Fruit fly (Drosophila melanogaster) whole organism, embryonic: Measurements from ENCODE around the gene CG9839.

ENCODE experiments used
- Ada2b ChIP-seq: fragments of 200-800 bp; sonication (Bioruptor generic); IDR thresholded peaks from 2 replicates; pipeline ENCODE4 v1.3.6; 2022; ENCODE audit warnings: missing biosample characterization, missing genetic modification characterization
- Adf1 ChIP-seq: fragments of 200-800 bp; sonication (Bioruptor generic); IDR thresholded peaks from 2 replicates; pipeline ENCODE4 v1.3.6; 2022; ENCODE audit warnings: missing biosample characterization, missing genetic modification characterization
- B-H1 ChIP-seq: fragments of 200-800 bp; sonication (Bioruptor generic); IDR thresholded peaks from 3 replicates; pipeline ENCODE4 v1.3.6; 2022; ENCODE audit warnings: missing biosample characterization, missing genetic modification characterization
- CG10147 ChIP-seq: fragments of 200-800 bp; sonication (Bioruptor generic); optimal IDR thresholded peaks from 2 replicates; lab custom pipeline; 2019; ENCODE audit warnings: missing biosample characterization, mild to moderate bottlenecking, missing genetic modification characterization, moderate library complexity
- CG11085 ChIP-seq: fragments of 200-800 bp; sonication (Bioruptor generic); IDR thresholded peaks from 2 replicates; pipeline ENCODE4 v1.3.6; 2022; ENCODE audit warnings: missing biosample characterization, missing genetic modification characterization
- CG11560 ChIP-seq: fragments of 200-800 bp; sonication (Bioruptor generic); IDR thresholded peaks from 3 replicates; pipeline ENCODE4 v1.3.6; 2022; ENCODE audit warnings: missing biosample characterization, missing genetic modification characterization
- CG12155 ChIP-seq: fragments of 200-800 bp; sonication (Bioruptor generic); optimal IDR thresholded peaks from 3 replicates; lab custom pipeline; 2016; ENCODE audit warnings: missing biosample characterization, missing genetic modification characterization
- CG17802 ChIP-seq: fragments of 200-800 bp; sonication (Bioruptor generic); optimal IDR thresholded peaks from 2 replicates; lab custom pipeline; 2018; ENCODE audit warnings: missing biosample characterization, mild to moderate bottlenecking, missing genetic modification characterization, moderate library complexity
- CG1832 ChIP-seq: fragments of 200-800 bp; sonication (Bioruptor generic); optimal IDR thresholded peaks from 2 replicates; lab custom pipeline; 2017; ENCODE audit warnings: missing biosample characterization, mild to moderate bottlenecking, missing genetic modification characterization, inconsistent platforms
- CG30431 ChIP-seq: fragments of 200-800 bp; sonication (Bioruptor generic); optimal IDR thresholded peaks from 2 replicates; lab custom pipeline; 2017; ENCODE audit warnings: missing biosample characterization, missing genetic modification characterization
- CG34376 ChIP-seq: fragments of 200-800 bp; sonication (Bioruptor generic); optimal IDR thresholded peaks from 2 replicates; lab custom pipeline; 2018; ENCODE audit warnings: missing biosample characterization, mild to moderate bottlenecking, missing genetic modification characterization
- CG6254 ChIP-seq: fragments of 200-800 bp; sonication (Bioruptor generic); optimal IDR thresholded peaks from 3 replicates; lab custom pipeline; 2017; ENCODE audit warnings: mild to moderate bottlenecking, missing biosample characterization, missing genetic modification reagents, missing genetic modification characterization
- CG6689 ChIP-seq: fragments of 200-800 bp; sonication (Bioruptor generic); IDR thresholded peaks from 2 replicates; pipeline ENCODE4 v1.3.6; 2022; ENCODE audit warnings: missing biosample characterization, missing genetic modification characterization
- CG9215 ChIP-seq: fragments of 200-800 bp; sonication (Bioruptor generic); IDR thresholded peaks from 2 replicates; pipeline ENCODE4 v1.3.6; 2022; ENCODE audit warnings: missing biosample characterization, missing genetic modification characterization
- CG9876 ChIP-seq: fragments of 200-800 bp; sonication (Bioruptor generic); optimal IDR thresholded peaks from 2 replicates; lab custom pipeline; 2016; ENCODE audit warnings: missing biosample characterization, missing genetic modification characterization
- CG9932 ChIP-seq: fragments of 200-800 bp; sonication (Bioruptor generic); IDR thresholded peaks from 2 replicates; pipeline ENCODE4 v1.3.6; 2022; ENCODE audit warnings: missing biosample characterization, missing genetic modification characterization
- Camta ChIP-seq: fragments of 200-800 bp; sonication (Bioruptor generic); optimal IDR thresholded peaks from 2 replicates; lab custom pipeline; 2016; ENCODE audit warnings: missing biosample characterization, missing genetic modification characterization
- Doc3 ChIP-seq: fragments of 200-800 bp; sonication (Bioruptor generic); IDR thresholded peaks from 3 replicates; pipeline ENCODE4 v1.3.6; 2022; ENCODE audit warnings: missing biosample characterization, missing genetic modification characterization; ENCODE audit not compliant: partially characterized antibody
- E2f2 ChIP-seq: fragments of 200-800 bp; sonication (Bioruptor generic); IDR thresholded peaks from 2 replicates; pipeline ENCODE4 v1.3.6; 2022; ENCODE audit warnings: missing biosample characterization, missing genetic modification characterization
- HmgZ ChIP-seq: fragments of 200-800 bp; sonication (Bioruptor generic); optimal IDR thresholded peaks from 2 replicates; lab custom pipeline; 2018; ENCODE audit warnings: missing biosample characterization, mild to moderate bottlenecking, missing genetic modification characterization
- Hr3 ChIP-seq: fragments of 200-800 bp; sonication (Bioruptor generic); optimal IDR thresholded peaks from 3 replicates; lab custom pipeline; 2016; ENCODE audit warnings: missing biosample characterization, missing genetic modification characterization
- Hr39 ChIP-seq: fragments of >200 bp; optimal IDR thresholded peaks from 2 replicates; lab custom pipeline; 2017
- Lhr ChIP-seq: fragments of 200-800 bp; sonication (Bioruptor generic); optimal IDR thresholded peaks from 3 replicates; lab custom pipeline; 2017; ENCODE audit warnings: mild to moderate bottlenecking, missing biosample characterization, missing genetic modification reagents, missing genetic modification characterization
- Mad ChIP-seq: fragments of 200-800 bp; sonication (Bioruptor generic); optimal IDR thresholded peaks from 2 replicates; lab custom pipeline; 2016; ENCODE audit warnings: missing biosample characterization, missing genetic modification characterization
- Max ChIP-seq: fragments of 200-800 bp; sonication (Bioruptor generic); optimal IDR thresholded peaks from 2 replicates; lab custom pipeline; 2016; ENCODE audit warnings: missing biosample characterization, mild to moderate bottlenecking, missing genetic modification characterization
- Optix ChIP-seq: fragments of 200-800 bp; sonication (Bioruptor generic); IDR thresholded peaks from 3 replicates; pipeline ENCODE4 v1.3.6; 2022; ENCODE audit warnings: missing biosample characterization, missing genetic modification characterization
- Ssrp ChIP-seq: fragments of 200-800 bp; sonication (Bioruptor generic); optimal IDR thresholded peaks from 2 replicates; lab custom pipeline; 2018; ENCODE audit warnings: missing biosample characterization, mild to moderate bottlenecking, missing genetic modification characterization, moderate library complexity
- ac ChIP-seq: fragments of 200-800 bp; sonication (Bioruptor generic); optimal IDR thresholded peaks from 3 replicates; lab custom pipeline; 2017; ENCODE audit warnings: missing biosample characterization, mild to moderate bottlenecking, missing genetic modification characterization
- amos ChIP-seq: fragments of 200-800 bp; sonication (Bioruptor generic); IDR thresholded peaks from 2 replicates; pipeline ENCODE4 v1.3.6; 2022; ENCODE audit warnings: missing biosample characterization, missing genetic modification characterization; ENCODE audit not compliant: partially characterized antibody
- aop ChIP-seq: fragments of 200-800 bp; sonication (Bioruptor generic); IDR thresholded peaks from 2 replicates; pipeline ENCODE4 v1.3.6; 2022; ENCODE audit warnings: missing biosample characterization, missing genetic modification characterization
- ash1 ChIP-seq: fragments of 200-800 bp; sonication (Bioruptor generic); optimal IDR thresholded peaks from 2 replicates; lab custom pipeline; 2018; ENCODE audit warnings: missing biosample characterization, mild to moderate bottlenecking, missing genetic modification characterization
- crol ChIP-seq: fragments of 200-800 bp; sonication (Bioruptor generic); IDR thresholded peaks from 2 replicates; pipeline ENCODE4 v1.3.6; 2022; ENCODE audit warnings: missing biosample characterization, missing genetic modification characterization
- cwo ChIP-seq: fragments of 200-800 bp; sonication (Bioruptor generic); optimal IDR thresholded peaks from 3 replicates; lab custom pipeline; 2017; ENCODE audit warnings: missing biosample characterization, missing genetic modification characterization, mild to moderate bottlenecking, moderate library complexity, missing genetic modification reagents
- dpn ChIP-seq, 2 experiments: fragments of 200-800 bp; sonication (Bioruptor generic); optimal IDR thresholded peaks; 3 replicates each; lab custom pipeline; 2016; ENCODE audit warnings: missing biosample characterization in 2 of 2, missing genetic modification characterization in 2 of 2
- dysf ChIP-seq: fragments of 200-800 bp; sonication (Bioruptor generic); IDR thresholded peaks from 3 replicates; pipeline ENCODE4 v1.3.6; 2022; ENCODE audit warnings: missing biosample characterization, missing genetic modification characterization
- ems ChIP-seq: fragments of 200-800 bp; sonication (Bioruptor generic); optimal IDR thresholded peaks from 3 replicates; lab custom pipeline; 2016; ENCODE audit warnings: missing biosample characterization, missing genetic modification characterization
- fu2 ChIP-seq: fragments of 200-800 bp; sonication (Bioruptor generic); optimal IDR thresholded peaks from 2 replicates; lab custom pipeline; 2016; ENCODE audit warnings: missing biosample characterization, missing genetic modification characterization
- ham ChIP-seq: fragments of 200-800 bp; sonication (Bioruptor generic); IDR thresholded peaks from 2 replicates; pipeline ENCODE4 v1.3.6; 2022; ENCODE audit warnings: missing biosample characterization, missing genetic modification characterization
- jigr1 ChIP-seq: fragments of 200-800 bp; sonication (Bioruptor generic); IDR thresholded peaks from 3 replicates; pipeline ENCODE4 v1.3.6; 2022; ENCODE audit warnings: missing biosample characterization, missing genetic modification characterization
- jumu ChIP-seq: fragments of 200-800 bp; sonication (Bioruptor generic); optimal IDR thresholded peaks from 3 replicates; lab custom pipeline; 2016; ENCODE audit warnings: missing biosample characterization, missing genetic modification characterization
- peb ChIP-seq: fragments of 200-800 bp; sonication (Bioruptor generic); IDR thresholded peaks from 2 replicates; pipeline ENCODE4 v1.3.6; 2022; ENCODE audit warnings: missing biosample characterization, missing genetic modification characterization
- pnt ChIP-seq: fragments of 200-800 bp; sonication (Bioruptor generic); optimal IDR thresholded peaks from 3 replicates; lab custom pipeline; 2016; ENCODE audit warnings: missing biosample characterization, missing genetic modification characterization
- prd ChIP-seq, 3 experiments: fragments of >200 bp in 2 of 3; fragments of 200-800 bp in 1 of 3; sonication (Bioruptor generic) in 1 of 3; optimal IDR thresholded peaks in 2 of 3; IDR thresholded peaks in 1 of 3; 2 replicates in 2 of 3; 3 replicates in 1 of 3; pipeline versions ENCODE4 v1.3.6 to Lab custom; 2017 to 2022; ENCODE audit warnings: missing biosample characterization in 1 of 3, missing genetic modification characterization in 1 of 3
- ranshi ChIP-seq: fragments of 200-800 bp; sonication (Bioruptor generic); IDR thresholded peaks from 2 replicates; pipeline ENCODE4 v1.3.6; 2022; ENCODE audit warnings: missing biosample characterization, missing genetic modification characterization
- rib ChIP-seq: fragments of 200-800 bp; sonication (Bioruptor generic); IDR thresholded peaks from 2 replicates; pipeline ENCODE4 v1.3.6; 2022; ENCODE audit warnings: missing biosample characterization, missing genetic modification characterization
- ro ChIP-seq: fragments of 200-800 bp; sonication (Bioruptor generic); IDR thresholded peaks from 2 replicates; pipeline ENCODE4 v1.3.6; 2022; ENCODE audit warnings: missing biosample characterization, missing genetic modification characterization
- row ChIP-seq: fragments of 200-800 bp; sonication (Bioruptor generic); IDR thresholded peaks from 3 replicates; pipeline ENCODE4 v1.3.6; 2022; ENCODE audit warnings: missing biosample characterization, missing genetic modification characterization
- sr ChIP-seq: fragments of 200-800 bp; sonication (Bioruptor generic); IDR thresholded peaks from 3 replicates; pipeline ENCODE4 v1.3.6; 2022; ENCODE audit warnings: missing biosample characterization, missing genetic modification characterization
- sug ChIP-seq: fragments of 200-800 bp; optimal IDR thresholded peaks from 2 replicates; lab custom pipeline; 2019; ENCODE audit warnings: missing biosample characterization, mild to moderate bottlenecking, missing genetic modification characterization, moderate library complexity
- ttk ChIP-seq: fragments of 200-800 bp; sonication (Bioruptor generic); IDR thresholded peaks from 2 replicates; pipeline ENCODE4 v2.1.2; 2022; ENCODE audit warnings: missing biosample characterization, missing genetic modification characterization
- wek ChIP-seq: fragments of 200-800 bp; sonication (Bioruptor generic); optimal IDR thresholded peaks from 3 replicates; lab custom pipeline; 2018; ENCODE audit warnings: missing biosample characterization, mild to moderate bottlenecking, missing genetic modification characterization, moderate library complexity

Gene CG9839

dm6 chr3R:8788722-8789400 lies 16.7 kb downstream of the CG9839 start (continued):
- TF ChIP-seq prd (optimal IDR thresholded peaks at IDR 0.05; lab: Kevin White, UChicago) = no peak
- peak; percentile 69; the same call in 2 of the 3 replicates for TF ChIP-seq prd (GFP tag; IDR thresholded peaks at IDR 0.05; lab: Robert Waterston, UW)
- no peak for TF ChIP-seq CG9932 (GFP tag; lab: Robert Waterston, UW)
- no peak for TF ChIP-seq fu2 (GFP tag; lab: Kevin White, UChicago)
- TF ChIP-seq Mad (GFP tag; lab: Kevin White, UChicago) = no peak
- no peak for TF ChIP-seq Hr39 (lab: Kevin White, UChicago)
- no peak for TF ChIP-seq pnt
- TF ChIP-seq aop (GFP tag; lab: Robert Waterston, UW) = no peak
- no peak for TF ChIP-seq CG30431 (GFP tag; lab: Kevin White, UChicago)
- peak; percentile 58 for TF ChIP-seq CG6254 (GFP tag; lab: Kevin White, UChicago)
- TF ChIP-seq rib = no peak
- no peak for TF ChIP-seq ac (GFP tag; lab: Kevin White, UChicago)
- peak; percentile 36; the same call in 1 of the 2 replicates for TF ChIP-seq ttk
- TF ChIP-seq dpn (GFP tag; optimal IDR thresholded peaks at IDR 0.05; lab: Kevin White, UChicago) = no peak
- TF ChIP-seq row (GFP tag; lab: Robert Waterston, UW) = peak; percentile 52
- TF ChIP-seq ems (GFP tag; lab: Kevin White, UChicago) = no peak
- no peak for TF ChIP-seq jumu (GFP tag; lab: Kevin White, UChicago)
- TF ChIP-seq ro = no peak
- no peak for TF ChIP-seq CG9876
- TF ChIP-seq B-H1 = peak; percentile 56; the same call in 2 of the 3 replicates
- no peak for TF ChIP-seq CG11085 (GFP tag; lab: Robert Waterston, UW)
- TF ChIP-seq peb (GFP tag; lab: Robert Waterston, UW) = peak; percentile 47; the same call in 1 of the 2 replicates
- TF ChIP-seq ash1 (GFP tag; lab: Kevin White, UChicago) = no peak
- peak; percentile 51 for TF ChIP-seq Ssrp
- TF ChIP-seq CG11560 (tag; lab: Robert Waterston, UW) = no peak
- no peak for TF ChIP-seq sug
- TF ChIP-seq CG34376 = no peak
- TF ChIP-seq Adf1 (GFP tag; lab: Robert Waterston, UW) = no peak
- no peak for TF ChIP-seq crol (GFP tag; lab: Robert Waterston, UW)
- TF ChIP-seq CG12155 = no peak
- no peak for TF ChIP-seq wek (GFP tag; lab: Kevin White, UChicago)
- TF ChIP-seq CG17802 = peak; percentile 16
- peak; percentile 65; the same call in 2 of the 3 replicates for TF ChIP-seq jigr1 (GFP tag; lab: Robert Waterston, UW)
- TF ChIP-seq CG10147 (GFP tag; lab: Kevin White, UChicago) = peak; percentile 21
- TF ChIP-seq sr = peak; percentile 73; the same call in 2 of the 3 replicates
- no peak for TF ChIP-seq Lhr (GFP tag; lab: Kevin White, UChicago)
- no peak for TF ChIP-seq Max (GFP tag; lab: Kevin White, UChicago)
- peak; percentile 59; the same call in 1 of the 3 replicates for TF ChIP-seq Optix
- 0 out of 2 replicates have a peak, but pooled peaks have one; percentile 20 for TF ChIP-seq E2f2 (GFP tag; lab: Robert Waterston, UW)
- no peak for TF ChIP-seq CG1832 (GFP tag; lab: Kevin White, UChicago)
- TF ChIP-seq Camta (GFP tag; lab: Kevin White, UChicago) = no peak
- TF ChIP-seq CG6689 (GFP tag; lab: Robert Waterston, UW) = peak; percentile 75
- TF ChIP-seq amos = no peak
- peak; percentile 18 for TF ChIP-seq cwo (GFP tag; lab: Kevin White, UChicago)
- TF ChIP-seq dysf (GFP tag; lab: Robert Waterston, UW) = peak; percentile 75
- TF ChIP-seq ranshi = peak; percentile 57
- TF ChIP-seq CG9215 (GFP tag; lab: Robert Waterston, UW) = no peak
- no peak for TF ChIP-seq Doc3 (GFP tag; lab: Robert Waterston, UW)
- TF ChIP-seq Hr3 (GFP tag; lab: Kevin White, UChicago) = peak; percentile 34
- no peak for TF ChIP-seq HmgZ
- TF ChIP-seq Ada2b (GFP tag; lab: Robert Waterston, UW) = peak; percentile 27; the same call in 1 of the 2 replicates
- TF ChIP-seq ham (GFP tag; lab: Robert Waterston, UW) = no peak
